Worm (Caenorhabditis elegans) whole organism, L4 larva: ENCODE results near the gene rtfo-1.

ENCODE experiments used
- D1046.2 ChIP-seq: fragments of 200-800 bp; sonication (Bioruptor generic); IDR thresholded peaks from 2 replicates; pipeline ENCODE4 v1.3.6; 2022; ENCODE audit warnings: missing genetic modification characterization, missing compliant biosample characterization
- F10B5.3 ChIP-seq: sonication (generic microtip); optimal IDR thresholded peaks from 2 replicates; lab custom pipeline; 2016; ENCODE audit warnings: mild to moderate bottlenecking, missing genetic modification characterization, missing compliant biosample characterization
- F37D6.2 ChIP-seq: sonication (generic microtip); optimal IDR thresholded peaks from 2 replicates; lab custom pipeline; 2016; ENCODE audit warnings: mild to moderate bottlenecking, missing genetic modification characterization, missing compliant biosample characterization
- F44E2.7 ChIP-seq: fragments of 200-800 bp; sonication (Bioruptor generic); IDR thresholded peaks from 2 replicates; pipeline ENCODE4 v2.1.2; 2022; ENCODE audit warnings: missing genetic modification characterization, missing compliant biosample characterization
- F49E8.2 ChIP-seq: sonication (generic microtip); optimal IDR thresholded peaks from 2 replicates; lab custom pipeline; 2016; ENCODE audit warnings: missing compliant biosample characterization, mild to moderate bottlenecking, missing genetic modification characterization, borderline replicate concordance
- Y105C5A.15 ChIP-seq: fragments of 200-800 bp; sonication (Bioruptor generic); IDR thresholded peaks from 2 replicates; pipeline ENCODE4 v1.3.6; 2022; ENCODE audit warnings: missing genetic modification characterization, missing compliant biosample characterization
- Y75B8A.6 ChIP-seq: fragments of 200-800 bp; sonication (Bioruptor generic); IDR thresholded peaks from 2 replicates; pipeline ENCODE4 v1.3.6; 2022; ENCODE audit warnings: missing genetic modification reagents, missing genetic modification characterization, missing compliant biosample characterization
- aly-2 ChIP-seq: sonication (generic microtip); optimal IDR thresholded peaks from 2 replicates; lab custom pipeline; 2018; ENCODE audit warnings: missing biosample characterization, missing genetic modification characterization
- ama-1 ChIP-seq: fragments of 150-350 bp; optimal IDR thresholded peaks from 2 replicates; lab custom pipeline; 2014; ENCODE audit warnings: inconsistent platforms, mixed read lengths
- arid-1 ChIP-seq: fragments of 200-800 bp; sonication (Bioruptor generic); conservative IDR thresholded peaks from 2 replicates; pipeline ENCODE4 v1.3.6; 2022; ENCODE audit warnings: missing genetic modification reagents, missing genetic modification characterization, missing compliant biosample characterization
- ceh-20 ChIP-seq: fragments of 200-800 bp; sonication (Bioruptor generic); IDR thresholded peaks from 2 replicates; pipeline ENCODE4 v1.3.6; 2022; ENCODE audit warnings: missing genetic modification reagents, missing genetic modification characterization, missing compliant biosample characterization
- ceh-62 ChIP-seq: sonication (generic microtip); optimal IDR thresholded peaks from 2 replicates; lab custom pipeline; 2017; ENCODE audit warnings: missing biosample characterization, missing genetic modification characterization
- ceh-82 ChIP-seq: sonication (generic microtip); optimal IDR thresholded peaks from 2 replicates; lab custom pipeline; 2017; ENCODE audit warnings: missing biosample characterization, missing genetic modification characterization
- ces-1 ChIP-seq: fragments of 150-350 bp; sonication (generic microtip); optimal IDR thresholded peaks from 4 replicates; lab custom pipeline; 2014; ENCODE audit warnings: missing biosample characterization, missing genetic modification reagents, missing genetic modification characterization
- cey-2 ChIP-seq: sonication (generic microtip); optimal IDR thresholded peaks from 3 replicates; lab custom pipeline; 2017; ENCODE audit warnings: missing genetic modification characterization, mild to moderate bottlenecking, missing compliant biosample characterization, antibody characterized with exemption, borderline replicate concordance; ENCODE audit not compliant: insufficient read depth
- daf-8 ChIP-seq: fragments of 200-800 bp; sonication (Bioruptor generic); IDR thresholded peaks from 2 replicates; pipeline ENCODE4 v1.3.6; 2022; ENCODE audit warnings: missing genetic modification characterization, missing compliant biosample characterization
- dmd-8 ChIP-seq: fragments of 200-800 bp; sonication (Bioruptor generic); IDR thresholded peaks from 2 replicates; pipeline ENCODE4 v1.3.6; 2022; ENCODE audit warnings: missing genetic modification characterization, missing compliant biosample characterization
- dpl-1 ChIP-seq: fragments of 150-350 bp; optimal IDR thresholded peaks from 2 replicates; lab custom pipeline; 2014; ENCODE audit warnings: missing biosample characterization, missing genetic modification reagents, missing genetic modification characterization
- duxl-1 ChIP-seq: sonication (generic microtip); optimal IDR thresholded peaks from 2 replicates; lab custom pipeline; 2016; ENCODE audit warnings: mild to moderate bottlenecking, missing genetic modification characterization, moderate library complexity, missing compliant biosample characterization; ENCODE audit not compliant: poor library complexity
- dve-1 ChIP-seq: sonication (generic microtip); optimal IDR thresholded peaks from 2 replicates; lab custom pipeline; 2017; ENCODE audit warnings: antibody characterized with exemption, mild to moderate bottlenecking, missing genetic modification characterization, missing compliant biosample characterization; ENCODE audit not compliant: insufficient read depth
- egl-43 ChIP-seq: fragments of 200-800 bp; sonication (Bioruptor generic); IDR thresholded peaks from 2 replicates; pipeline ENCODE4 v1.3.6; 2022; ENCODE audit warnings: missing genetic modification reagents, missing genetic modification characterization, missing compliant biosample characterization
- gei-8 ChIP-seq: fragments of 200-800 bp; sonication (Bioruptor generic); optimal IDR thresholded peaks from 2 replicates; lab custom pipeline; 2018; ENCODE audit warnings: mild to moderate bottlenecking, missing genetic modification characterization, missing compliant biosample characterization
- jun-1 ChIP-seq: fragments of 150-350 bp; optimal IDR thresholded peaks from 2 replicates; lab custom pipeline; 2014; ENCODE audit warnings: missing biosample characterization, missing genetic modification reagents, missing genetic modification characterization
- lin-1 ChIP-seq: fragments of 200-800 bp; sonication (Bioruptor generic); IDR thresholded peaks from 2 replicates; pipeline ENCODE4 v1.3.6; 2022; ENCODE audit warnings: missing genetic modification reagents, missing genetic modification characterization, missing compliant biosample characterization
- lin-13 ChIP-seq: fragments of 150-350 bp; optimal IDR thresholded peaks from 2 replicates; lab custom pipeline; 2014; ENCODE audit warnings: missing biosample characterization, missing genetic modification reagents, missing genetic modification characterization
- lin-15B ChIP-seq: fragments of 150-350 bp; sonication (generic microtip); optimal IDR thresholded peaks from 3 replicates; lab custom pipeline; 2014; ENCODE audit warnings: missing biosample characterization, missing genetic modification characterization
- lin-29 ChIP-seq: fragments of 200-800 bp; sonication (Bioruptor generic); IDR thresholded peaks from 2 replicates; pipeline ENCODE4 v1.3.6; 2022; ENCODE audit warnings: missing genetic modification reagents, missing genetic modification characterization, missing compliant biosample characterization
- lin-38 ChIP-seq: fragments of 200-800 bp; sonication (Bioruptor generic); IDR thresholded peaks from 2 replicates; pipeline ENCODE4 v1.3.6; 2022; ENCODE audit warnings: missing genetic modification reagents, missing genetic modification characterization, missing compliant biosample characterization
- lin-39 ChIP-seq: fragments of 150-350 bp; optimal IDR thresholded peaks from 2 replicates; lab custom pipeline; 2014; ENCODE audit warnings: missing biosample characterization, missing genetic modification reagents, missing genetic modification characterization
- madf-5 ChIP-seq, 2 experiments: fragments of 200-800 bp; sonication (Bioruptor generic); IDR thresholded peaks; 2 replicates each; pipeline ENCODE4 v1.3.6; 2022; ENCODE audit warnings: missing compliant biosample characterization in 2 of 2, missing genetic modification characterization in 2 of 2
- mdt-29 ChIP-seq: fragments of 200-800 bp; sonication (Bioruptor generic); IDR thresholded peaks from 2 replicates; pipeline ENCODE4 v1.3.6; 2022; ENCODE audit warnings: missing genetic modification reagents, missing genetic modification characterization, missing compliant biosample characterization
- mep-1 ChIP-seq: fragments of 150-350 bp; sonication (generic microtip); optimal IDR thresholded peaks from 3 replicates; lab custom pipeline; 2014; ENCODE audit warnings: missing biosample characterization, missing genetic modification characterization
- nhr-10 ChIP-seq: fragments of 150-350 bp; optimal IDR thresholded peaks from 2 replicates; lab custom pipeline; 2014; ENCODE audit warnings: missing biosample characterization, missing genetic modification characterization
- nhr-11 ChIP-seq: fragments of 150-350 bp; optimal IDR thresholded peaks from 2 replicates; lab custom pipeline; 2014; ENCODE audit warnings: missing biosample characterization, missing genetic modification characterization
- nhr-237 ChIP-seq: sonication (generic microtip); optimal IDR thresholded peaks from 2 replicates; lab custom pipeline; 2017; ENCODE audit warnings: missing biosample characterization, missing genetic modification characterization
- nhr-25 ChIP-seq: sonication (generic microtip); optimal IDR thresholded peaks from 2 replicates; lab custom pipeline; 2017; ENCODE audit warnings: missing genetic modification characterization, mild to moderate bottlenecking, missing compliant biosample characterization, antibody characterized with exemption, moderate library complexity, borderline replicate concordance; ENCODE audit not compliant: insufficient read depth
- nhr-28 ChIP-seq: fragments of 150-350 bp; optimal IDR thresholded peaks from 2 replicates; lab custom pipeline; 2014; ENCODE audit warnings: missing biosample characterization, missing genetic modification characterization
- nhr-41 ChIP-seq: fragments of 200-800 bp; sonication (Bioruptor generic); IDR thresholded peaks from 2 replicates; pipeline ENCODE4 v1.3.6; 2022; ENCODE audit warnings: missing genetic modification reagents, missing genetic modification characterization, missing compliant biosample characterization
- nhr-42 ChIP-seq: fragments of 200-800 bp; sonication (Bioruptor generic); IDR thresholded peaks from 2 replicates; pipeline ENCODE4 v1.3.6; 2022; ENCODE audit warnings: missing genetic modification characterization, missing compliant biosample characterization
- nhr-76 ChIP-seq: fragments of 150-350 bp; optimal IDR thresholded peaks from 2 replicates; lab custom pipeline; 2014; ENCODE audit warnings: missing biosample characterization, missing genetic modification characterization
- nhr-77 ChIP-seq: fragments of 150-350 bp; optimal IDR thresholded peaks from 2 replicates; lab custom pipeline; 2014; ENCODE audit warnings: missing biosample characterization, missing genetic modification characterization
- php-3 ChIP-seq: fragments of 200-800 bp; sonication (Bioruptor generic); IDR thresholded peaks from 2 replicates; pipeline ENCODE4 v1.3.6; 2022; ENCODE audit warnings: missing genetic modification reagents, missing genetic modification characterization, missing compliant biosample characterization
- pqm-1 ChIP-seq: sonication (generic microtip); optimal IDR thresholded peaks from 2 replicates; lab custom pipeline; 2017; ENCODE audit warnings: missing biosample characterization, missing genetic modification characterization
- rbr-2 ChIP-seq: sonication (generic microtip); optimal IDR thresholded peaks from 2 replicates; lab custom pipeline; 2016; ENCODE audit warnings: missing genotype, missing genetic modification characterization, missing compliant biosample characterization
- saeg-2 ChIP-seq: fragments of 200-800 bp; sonication (Bioruptor generic); IDR thresholded peaks from 2 replicates; pipeline ENCODE4 v1.3.6; 2022; ENCODE audit warnings: missing genetic modification reagents, missing genetic modification characterization, missing compliant biosample characterization
- spr-3 ChIP-seq: fragments of 200-800 bp; sonication (Bioruptor generic); optimal IDR thresholded peaks from 2 replicates; lab custom pipeline; 2018; ENCODE audit warnings: mild to moderate bottlenecking, missing genetic modification characterization, missing compliant biosample characterization
- tag-97 ChIP-seq: fragments of 200-800 bp; sonication (Bioruptor generic); IDR thresholded peaks from 2 replicates; pipeline ENCODE4 v1.3.6; 2022; ENCODE audit warnings: missing genetic modification characterization, missing compliant biosample characterization
- tra-1 ChIP-seq: fragments of 200-800 bp; sonication (Bioruptor generic); IDR thresholded peaks from 2 replicates; pipeline ENCODE4 v1.3.6; 2022; ENCODE audit warnings: missing genetic modification reagents, missing genetic modification characterization, missing compliant biosample characterization
- unc-39 ChIP-seq: sonication (generic microtip); optimal IDR thresholded peaks from 2 replicates; lab custom pipeline; 2017; ENCODE audit warnings: missing biosample characterization, missing genetic modification characterization
- zip-11 ChIP-seq: fragments of 200-800 bp; sonication (Bioruptor generic); IDR thresholded peaks from 2 replicates; pipeline ENCODE4 v1.3.6; 2022; ENCODE audit warnings: missing genetic modification characterization, missing compliant biosample characterization

Gene rtfo-1

DNA sequence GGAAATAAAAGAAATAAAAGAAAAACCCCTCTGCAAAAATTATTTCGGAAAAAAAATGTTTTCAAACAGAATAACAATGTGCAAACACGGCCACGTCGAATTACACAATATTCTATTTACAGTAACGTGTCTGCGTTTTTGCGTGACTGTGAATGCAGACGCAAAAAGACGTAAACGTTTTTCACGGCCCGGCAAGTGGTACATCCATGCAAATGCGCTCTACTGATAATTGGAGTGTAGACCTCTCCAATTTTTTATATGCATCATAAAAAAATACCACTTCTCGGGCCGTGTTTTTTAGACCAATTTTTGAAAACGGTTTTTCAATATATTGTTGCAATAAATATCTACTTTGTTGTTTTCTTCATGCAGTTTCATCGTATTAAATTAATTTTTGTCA lies 33.0 kb downstream of the rtfo-1 start, which contains the start of gene nstp-10 (continued):
- no peak for TF ChIP-seq spr-3 (GFP tag; lab: Kevin White, UChicago)
- TF ChIP-seq F44E2.7 (GFP tag; lab: Robert Waterston, UW) = no peak
- no peak for TF ChIP-seq pqm-1 (tag; lab: Kevin White, UChicago)
- TF ChIP-seq D1046.2 (GFP tag; lab: Robert Waterston, UW) = no peak
- no peak for TF ChIP-seq jun-1 (tag; lab: Kevin White, UChicago)
- TF ChIP-seq nhr-25 (tag; lab: Kevin White, UChicago) = peak; percentile 30
- TF ChIP-seq egl-43 (GFP tag; lab: Robert Waterston, UW) = no peak
- TF ChIP-seq arid-1 (GFP tag; lab: Robert Waterston, UW) = 0 out of 2 replicates have a peak, but pooled peaks have one; percentile 33
- TF ChIP-seq nhr-10 (tag; lab: Kevin White, UChicago) = no peak
- no peak for TF ChIP-seq ama-1 (lab: Kevin White, UChicago)
- no peak for TF ChIP-seq aly-2 (tag; lab: Kevin White, UChicago)
- no peak for TF ChIP-seq nhr-41
- peak; percentile 48 for TF ChIP-seq dve-1 (tag; lab: Kevin White, UChicago)
- TF ChIP-seq F37D6.2 (tag; lab: Kevin White, UChicago) = no peak
- TF ChIP-seq duxl-1 (tag; lab: Kevin White, UChicago) = peak; percentile 15
- no peak for TF ChIP-seq daf-8 (GFP tag; lab: Robert Waterston, UW)
- TF ChIP-seq unc-39 = no peak
- peak; percentile 20 for TF ChIP-seq lin-15B (tag; lab: Kevin White, UChicago)

DNA sequence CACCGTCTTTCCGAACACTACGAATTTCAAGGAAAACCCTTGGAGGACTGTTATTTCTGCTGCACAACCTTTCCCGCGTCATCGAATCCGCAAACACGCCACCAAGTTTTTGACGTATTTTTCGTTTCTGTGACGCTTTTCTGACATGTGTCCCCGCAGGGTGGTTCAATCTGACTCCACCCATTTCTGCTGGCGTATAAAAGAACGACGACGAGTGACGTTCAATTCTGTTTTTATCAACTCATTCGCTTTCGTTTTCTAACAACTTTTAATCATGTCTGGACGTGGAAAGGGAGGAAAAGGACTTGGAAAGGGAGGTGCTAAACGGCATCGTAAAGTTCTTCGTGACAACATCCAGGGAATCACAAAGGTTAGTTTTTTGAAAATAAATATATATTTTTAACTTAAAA lies 35.6 kb downstream of the rtfo-1 start, which contains the start of gene his-37:
Gene his-37, plus strand, starts transcription at position 246 of the 410 bp plus-strand sequence.
- TF ChIP-seq mdt-29 (GFP tag; lab: Robert Waterston, UW) (peak; percentile 94), Y75B8A.6 (peak; percentile 64; the same call in 1 of the 2 replicates), ceh-20 (GFP tag; lab: Robert Waterston, UW) (peak; percentile 99), tag-97 (GFP tag; lab: Robert Waterston, UW) (no peak), gei-8 (GFP tag; lab: Kevin White, UChicago) (peak; percentile 17), madf-5 (GFP tag; IDR thresholded peaks at IDR 0.05; lab: Robert Waterston, UW) (peak in 1 of 2 experiments; percentile 86; a peak in 1 of 4 replicates), rbr-2 (tag; lab: Kevin White, UChicago) (peak; percentile 99), zip-11 (no peak), lin-39 (tag; lab: Kevin White, UChicago) (peak; percentile 62), ceh-62 (no peak), aly-2 (tag; lab: Kevin White, UChicago) (no peak), Y105C5A.15 (peak; percentile 61; the same call in 1 of the 2 replicates), nhr-42 (peak; percentile 97), ces-1 (GFP tag; lab: Kevin White, UChicago) (peak; percentile 89), dmd-8 (GFP tag; lab: Robert Waterston, UW) (no peak), lin-29 (GFP tag; lab: Robert Waterston, UW) (peak; percentile 95), ceh-82 (no peak), lin-13 (GFP tag; lab: Kevin White, UChicago) (peak; percentile 98), nhr-28 (tag; lab: Kevin White, UChicago) (peak; percentile 99), cey-2 (peak; percentile 88), jun-1 (tag; lab: Kevin White, UChicago) (peak; percentile 97), F49E8.2 (tag; lab: Kevin White, UChicago) (no peak), nhr-237 (peak; percentile 82), lin-1 (GFP tag; lab: Robert Waterston, UW) (peak; percentile 94), nhr-11 (tag; lab: Kevin White, UChicago) (peak; percentile 100), saeg-2 (GFP tag; lab: Robert Waterston, UW) (peak; percentile 96), mep-1 (peak; percentile 99), nhr-77 (peak; percentile 99), unc-39 (peak; percentile 52), php-3 (GFP tag; lab: Robert Waterston, UW) (peak; percentile 94), lin-38 (peak; percentile 91), tra-1 (GFP tag; lab: Robert Waterston, UW) (peak; percentile 98), pqm-1 (tag; lab: Kevin White, UChicago) (peak; percentile 91), F10B5.3 (peak; percentile 91), nhr-76 (tag; lab: Kevin White, UChicago) (peak; percentile 85), dpl-1 (GFP tag; lab: Kevin White, UChicago) (peak; percentile 95)
